Worm (Caenorhabditis elegans) whole organism, mixed stage, embryonic: ENCODE measurements around the gene T03G6.1.

Source experiments
- M03D4.4 ChIP-seq: sonication (generic microtip); optimal IDR thresholded peaks from 2 replicates; lab custom pipeline; 2017; ENCODE audit warnings: mild to moderate bottlenecking, missing genetic modification characterization, missing compliant biosample characterization
- bed-3 ChIP-seq: fragments of 200-800 bp; sonication (Bioruptor generic); optimal IDR thresholded peaks from 3 replicates; lab custom pipeline; 2018; ENCODE audit warnings: mild to moderate bottlenecking, missing genetic modification characterization, moderate library complexity, missing compliant biosample characterization
- blmp-1 ChIP-seq: fragments of 150-350 bp; optimal IDR thresholded peaks from 2 replicates; lab custom pipeline; 2014; ENCODE audit warnings: missing biosample characterization, missing genetic modification characterization
- ceh-39 ChIP-seq: fragments of 150-350 bp; optimal IDR thresholded peaks from 2 replicates; lab custom pipeline; 2014; ENCODE audit warnings: missing biosample characterization, missing genetic modification characterization
- ceh-43 ChIP-seq: fragments of 200-800 bp; sonication (Bioruptor generic); optimal IDR thresholded peaks from 2 replicates; lab custom pipeline; 2018; ENCODE audit warnings: mild to moderate bottlenecking, missing genetic modification characterization, moderate library complexity, missing compliant biosample characterization
- ces-1 ChIP-seq: fragments of 150-350 bp; optimal IDR thresholded peaks from 2 replicates; lab custom pipeline; 2014; ENCODE audit warnings: missing biosample characterization, missing genetic modification reagents, missing genetic modification characterization
- drap-1 ChIP-seq: fragments of 200-800 bp; sonication (Bioruptor generic); optimal IDR thresholded peaks from 3 replicates; lab custom pipeline; 2018; ENCODE audit warnings: mild to moderate bottlenecking, missing genetic modification characterization, missing compliant biosample characterization
- elt-1 ChIP-seq: sonication (generic microtip); optimal IDR thresholded peaks from 2 replicates; lab custom pipeline; 2017; ENCODE audit warnings: missing genetic modification characterization, mild to moderate bottlenecking, missing compliant biosample characterization, antibody characterized with exemption, moderate library complexity, borderline replicate concordance; ENCODE audit not compliant: insufficient read depth
- flh-1 ChIP-seq: fragments of 200-800 bp; sonication (Bioruptor generic); optimal IDR thresholded peaks from 2 replicates; lab custom pipeline; 2018; ENCODE audit warnings: mild to moderate bottlenecking, missing genetic modification characterization, moderate library complexity, missing compliant biosample characterization
- hlh-1 ChIP-seq: fragments of 150-350 bp; optimal IDR thresholded peaks from 2 replicates; lab custom pipeline; 2014; ENCODE audit warnings: missing biosample characterization, missing genetic modification reagents, missing genetic modification characterization
- lin-13 ChIP-seq: fragments of 150-350 bp; optimal IDR thresholded peaks from 2 replicates; lab custom pipeline; 2014; ENCODE audit warnings: missing biosample characterization, missing genetic modification characterization
- lin-32 ChIP-seq: fragments of 200-800 bp; sonication (Bioruptor generic); optimal IDR thresholded peaks from 2 replicates; lab custom pipeline; 2018; ENCODE audit warnings: mild to moderate bottlenecking, missing genetic modification characterization, missing compliant biosample characterization
- lsy-2 ChIP-seq: fragments of 150-350 bp; optimal IDR thresholded peaks from 2 replicates; lab custom pipeline; 2014; ENCODE audit warnings: missing biosample characterization, missing genetic modification characterization
- mab-5 ChIP-seq: fragments of 150-350 bp; optimal IDR thresholded peaks from 2 replicates; lab custom pipeline; 2014; ENCODE audit warnings: missing biosample characterization, missing genetic modification characterization
- mep-1 ChIP-seq: fragments of 150-350 bp; optimal IDR thresholded peaks from 2 replicates; lab custom pipeline; 2017; ENCODE audit warnings: missing biosample characterization, missing genetic modification reagents, missing genetic modification characterization, inconsistent platforms
- mls-2 ChIP-seq: sonication (generic microtip); optimal IDR thresholded peaks from 2 replicates; lab custom pipeline; 2016; ENCODE audit warnings: mild to moderate bottlenecking, missing genetic modification characterization, moderate library complexity, missing compliant biosample characterization
- nhr-12 ChIP-seq: fragments of 150-350 bp; optimal IDR thresholded peaks from 2 replicates; lab custom pipeline; 2014; ENCODE audit warnings: missing biosample characterization, missing genetic modification characterization
- nhr-2 ChIP-seq: fragments of 150-350 bp; optimal IDR thresholded peaks from 2 replicates; lab custom pipeline; 2014; ENCODE audit warnings: missing biosample characterization, missing genetic modification characterization
- nhr-237 ChIP-seq: fragments of 150-350 bp; optimal IDR thresholded peaks from 2 replicates; lab custom pipeline; 2014; ENCODE audit warnings: missing biosample characterization, missing genetic modification characterization
- nhr-28 ChIP-seq: fragments of 150-350 bp; optimal IDR thresholded peaks from 2 replicates; lab custom pipeline; 2014; ENCODE audit warnings: missing biosample characterization, missing genetic modification characterization
- nhr-76 ChIP-seq: sonication (generic microtip); optimal IDR thresholded peaks from 2 replicates; lab custom pipeline; 2017; ENCODE audit warnings: missing biosample characterization, missing genetic modification characterization
- pha-4 ChIP-seq: fragments of 150-350 bp; optimal IDR thresholded peaks from 2 replicates; lab custom pipeline; 2018; ENCODE audit warnings: missing biosample characterization, missing genetic modification reagents, missing genetic modification characterization
- sem-2 ChIP-seq: fragments of 200-800 bp; sonication (Bioruptor generic); optimal IDR thresholded peaks from 2 replicates; lab custom pipeline; 2018; ENCODE audit warnings: mild to moderate bottlenecking, missing genetic modification characterization, missing compliant biosample characterization
- snpc-4 ChIP-seq: fragments of 150-350 bp; optimal IDR thresholded peaks from 2 replicates; lab custom pipeline; 2014; ENCODE audit warnings: missing biosample characterization, missing genetic modification characterization
- sptf-1 ChIP-seq: sonication (generic microtip); optimal IDR thresholded peaks from 2 replicates; lab custom pipeline; 2017; ENCODE audit warnings: mild to moderate bottlenecking, missing genetic modification characterization, moderate library complexity, missing compliant biosample characterization
- unc-120 ChIP-seq: sonication (generic microtip); optimal IDR thresholded peaks from 2 replicates; lab custom pipeline; 2017; ENCODE audit warnings: missing genetic modification characterization, missing compliant biosample characterization; ENCODE audit not compliant: poor library complexity, severe bottlenecking
- unc-39 ChIP-seq: fragments of 150-350 bp; optimal IDR thresholded peaks from 2 replicates; lab custom pipeline; 2014; ENCODE audit warnings: missing biosample characterization, missing genetic modification characterization
- unc-62 ChIP-seq: fragments of 150-350 bp; optimal IDR thresholded peaks from 2 replicates; lab custom pipeline; 2014; ENCODE audit warnings: missing biosample characterization, missing genetic modification reagents, missing genetic modification characterization
- zip-8 ChIP-seq: fragments of 150-350 bp; optimal IDR thresholded peaks from 2 replicates; lab custom pipeline; 2014; ENCODE audit warnings: missing biosample characterization, missing genetic modification characterization
- ztf-11 ChIP-seq: fragments of 150-350 bp; optimal IDR thresholded peaks from 2 replicates; lab custom pipeline; 2014; ENCODE audit warnings: missing biosample characterization, missing genetic modification characterization

The T03G6.1 gene

DNA sequence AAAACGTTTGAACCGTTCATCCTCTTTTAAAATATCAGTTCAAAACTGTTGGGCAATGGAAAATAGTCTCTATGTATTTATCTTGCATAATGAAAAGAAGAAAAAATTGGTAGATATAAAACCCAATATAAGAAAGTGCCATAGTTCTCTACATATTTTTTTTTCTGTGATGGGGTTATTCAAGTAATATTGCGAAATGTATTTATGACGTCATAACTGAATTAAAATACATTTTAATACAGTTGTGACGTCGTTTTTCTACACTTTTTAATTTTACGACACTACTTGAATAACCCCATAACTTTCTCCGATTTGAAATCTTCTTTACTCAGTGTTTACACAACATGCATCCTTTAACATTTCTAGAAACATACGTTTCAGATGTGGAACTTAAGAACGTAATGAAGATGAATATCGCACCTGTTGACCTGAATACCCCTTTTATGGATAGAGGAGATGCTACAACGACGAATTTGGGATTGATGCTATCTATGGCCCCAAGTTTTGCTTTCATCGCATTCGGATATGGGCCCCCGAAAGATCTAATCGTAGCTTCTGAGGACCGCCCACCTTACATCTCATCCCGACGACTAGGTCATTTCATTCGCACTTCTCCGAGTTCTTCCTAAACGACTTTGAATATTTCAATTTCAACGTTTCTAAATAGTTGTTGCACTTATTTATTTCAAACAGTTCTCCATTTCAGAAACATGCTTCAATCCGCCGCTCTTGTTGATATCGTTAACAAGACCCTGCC lies at the start of gene T03G6.1:
Gene T03G6.1 (plus strand): TSS at position 707 of the 757 bp plus-strand sequence.
- peak; percentile 72 for TF ChIP-seq elt-1
- TF ChIP-seq lsy-2 (tag; lab: Kevin White, UChicago), result no peak
- TF ChIP-seq drap-1, result no peak
- no peak for TF ChIP-seq nhr-2 (tag; lab: Kevin White, UChicago)
- no peak for TF ChIP-seq blmp-1
- TF ChIP-seq zip-8 (tag; lab: Kevin White, UChicago), result peak; percentile 88
- TF ChIP-seq hlh-1 (tag; lab: Kevin White, UChicago), result no peak
- TF ChIP-seq unc-120 (tag; lab: Kevin White, UChicago), result no peak
- TF ChIP-seq, all 35 proteins: peak for 2

- peak; percentile 33 for TF ChIP-seq hlh-1 (tag; lab: Kevin White, UChicago)
- no peak for TF ChIP-seq sem-2
Measured at ce11 chrX:2559399-2559798, 48.6 kb upstream of the T03G6.1 start.

DNA sequence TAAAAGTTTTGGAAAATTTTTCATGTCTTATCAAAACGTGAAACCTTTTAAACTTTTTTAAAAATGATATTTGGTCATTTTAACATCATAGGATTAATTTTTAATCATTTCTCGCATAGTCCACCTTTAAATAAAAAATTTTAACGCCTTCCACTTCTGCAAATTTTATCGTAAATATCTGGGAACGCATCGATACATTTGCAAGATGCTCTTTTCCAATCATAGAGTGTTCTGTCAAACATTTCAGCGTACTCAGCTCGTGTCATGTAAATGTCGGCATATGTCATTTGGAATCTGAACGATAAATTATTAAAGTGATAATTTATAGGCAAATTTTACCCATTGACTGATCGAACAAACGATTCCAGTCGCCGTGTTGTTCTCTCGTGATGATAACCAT lies 48.0 kb upstream of the T03G6.1 start, which contains the start of gene F52H2.5:
Gene F52H2.5 (minus strand): TSS at position 101 of the 400 bp plus-strand sequence.
- TF ChIP-seq nhr-12 (tag; lab: Kevin White, UChicago) (no peak), ces-1 (GFP tag; lab: Kevin White, UChicago) (no peak), lin-13 (tag; lab: Kevin White, UChicago) (no peak), blmp-1 (no peak), mls-2 (tag; lab: Kevin White, UChicago) (no peak), unc-120 (tag; lab: Kevin White, UChicago) (no peak), flh-1 (GFP tag; lab: Kevin White, UChicago) (no peak), snpc-4 (no peak), nhr-28 (tag; lab: Kevin White, UChicago) (no peak), mab-5 (tag; lab: Kevin White, UChicago) (no peak), M03D4.4 (no peak), drap-1 (no peak), ceh-43 (GFP tag; lab: Kevin White, UChicago) (no peak), unc-39 (tag; lab: Kevin White, UChicago) (no peak), unc-62 (GFP tag; lab: Kevin White, UChicago) (no peak), nhr-76 (tag; lab: Kevin White, UChicago) (no peak), nhr-237 (tag; lab: Kevin White, UChicago) (no peak), sem-2 (no peak), lsy-2 (tag; lab: Kevin White, UChicago) (no peak)

ce11 chrX:2564047-2564446 lies 44.0 kb upstream of the T03G6.1 start, which contains the start of gene dhcr-24:
Gene dhcr-24 (minus strand): TSS chrX:2564147.
- TF ChIP-seq M03D4.4 (no peak), unc-62 (GFP tag; lab: Kevin White, UChicago) (no peak), bed-3 (GFP tag; lab: Kevin White, UChicago) (no peak), lin-32 (GFP tag; lab: Kevin White, UChicago) (no peak), ztf-11 (tag; lab: Kevin White, UChicago) (no peak), pha-4 (no peak)

DNA sequence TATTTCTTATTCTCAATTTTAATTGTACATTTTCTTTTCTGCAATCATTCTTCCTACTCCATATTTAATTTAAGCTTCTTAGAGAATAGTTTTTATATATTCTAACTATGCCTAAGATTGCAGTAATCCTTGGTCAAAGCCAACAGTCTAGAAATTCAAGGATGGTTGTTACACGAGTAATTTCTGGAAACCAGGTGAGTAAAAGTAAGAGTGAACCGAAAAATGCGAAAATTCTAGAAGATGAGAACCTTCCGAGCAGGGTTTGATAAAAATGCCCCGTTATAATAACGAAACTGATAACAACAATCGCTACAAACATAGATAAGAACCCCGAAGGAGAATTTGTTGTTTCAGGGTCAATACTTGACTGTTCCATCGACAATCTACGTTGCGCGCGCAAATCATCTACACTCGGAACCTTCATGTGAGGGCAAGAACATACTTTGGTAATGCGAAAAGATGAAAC lies 42.7 kb upstream of the T03G6.1 start, which contains the start of gene F52H2.15:
Gene F52H2.15 (plus strand): TSS at position 51 of the 466 bp plus-strand sequence.
- TF ChIP-seq ceh-39 (tag; lab: Kevin White, UChicago) (no peak), mls-2 (tag; lab: Kevin White, UChicago) (no peak), ztf-11 (tag; lab: Kevin White, UChicago) (no peak), mab-5 (tag; lab: Kevin White, UChicago) (no peak), unc-39 (tag; lab: Kevin White, UChicago) (no peak), nhr-76 (tag; lab: Kevin White, UChicago) (no peak), unc-120 (tag; lab: Kevin White, UChicago) (no peak), sptf-1 (tag; lab: Kevin White, UChicago) (no peak), pha-4 (no peak), nhr-237 (tag; lab: Kevin White, UChicago) (no peak), zip-8 (tag; lab: Kevin White, UChicago) (no peak), mep-1 (tag; lab: Kevin White, UChicago) (no peak), flh-1 (GFP tag; lab: Kevin White, UChicago) (no peak), blmp-1 (no peak), nhr-28 (tag; lab: Kevin White, UChicago) (no peak)
